Worm (Caenorhabditis elegans) whole organism, L1 larva: ENCODE measurements around the gene F13A2.9.

Source experiments
- C16A3.4 ChIP-seq: fragments of 150-350 bp; optimal IDR thresholded peaks from 2 replicates; lab custom pipeline; 2014; ENCODE audit warnings: missing biosample characterization, missing genetic modification characterization
- C34B4.2 ChIP-seq: sonication (generic microtip); optimal IDR thresholded peaks from 2 replicates; lab custom pipeline; 2017; ENCODE audit warnings: mild to moderate bottlenecking, missing genetic modification characterization, missing compliant biosample characterization
- F16B12.6 ChIP-seq: fragments of 150-350 bp; optimal IDR thresholded peaks from 2 replicates; lab custom pipeline; 2014; ENCODE audit warnings: missing biosample characterization, missing genetic modification characterization
- alr-1 ChIP-seq: fragments of 200-800 bp; sonication (Bioruptor generic); optimal IDR thresholded peaks from 2 replicates; lab custom pipeline; 2018; ENCODE audit warnings: borderline replicate concordance, mild to moderate bottlenecking, missing genetic modification characterization, missing compliant biosample characterization
- blmp-1 ChIP-seq: fragments of 150-350 bp; optimal IDR thresholded peaks from 2 replicates; lab custom pipeline; 2014; ENCODE audit warnings: missing biosample characterization, missing genetic modification characterization
- ceh-82 ChIP-seq, 3 experiments: fragments of 150-350 bp in 1 of 3; sonication (generic microtip) in 2 of 3; optimal IDR thresholded peaks; 2 replicates each; lab custom pipeline; 2014 to 2017; ENCODE audit warnings: missing biosample characterization in 3 of 3, missing genetic modification characterization in 3 of 3
- ces-1 ChIP-seq: fragments of 150-350 bp; optimal IDR thresholded peaks from 2 replicates; lab custom pipeline; 2014; ENCODE audit warnings: missing biosample characterization, missing genetic modification reagents, missing genetic modification characterization
- efl-1 ChIP-seq, 4 experiments: fragments of 150-350 bp; optimal IDR thresholded peaks in 3 of 4; peaks in 1 of 4; 1 replicate in 1 of 4; 2 replicates in 3 of 4; lab custom pipeline; 2014; ENCODE audit warnings: missing biosample characterization in 2 of 4, missing genetic modification characterization in 2 of 4, missing genetic modification reagents in 2 of 4
- efl-3 ChIP-seq: fragments of 200-800 bp; sonication (Bioruptor generic); optimal IDR thresholded peaks from 2 replicates; lab custom pipeline; 2018; ENCODE audit warnings: mild to moderate bottlenecking, missing genetic modification characterization, missing compliant biosample characterization
- egl-27 ChIP-seq, 2 experiments: fragments of 150-350 bp in 1 of 2; sonication (generic microtip); optimal IDR thresholded peaks; 3 replicates each; lab custom pipeline; 2017 to 2018; ENCODE audit warnings: missing biosample characterization in 2 of 2, missing genetic modification characterization in 2 of 2, missing genetic modification reagents in 2 of 2
- elt-2 ChIP-seq: sonication (generic microtip); optimal IDR thresholded peaks from 2 replicates; lab custom pipeline; 2016; ENCODE audit warnings: missing genetic modification characterization, mild to moderate bottlenecking, inconsistent platforms, missing compliant biosample characterization, missing genetic modification reagents
- fkh-8 ChIP-seq: sonication (generic microtip); optimal IDR thresholded peaks from 2 replicates; lab custom pipeline; 2016; ENCODE audit warnings: mild to moderate bottlenecking, missing genetic modification characterization, missing compliant biosample characterization
- grh-1 ChIP-seq: fragments of 200-800 bp; sonication (Bioruptor generic); IDR thresholded peaks from 2 replicates; pipeline ENCODE4 v1.3.6; 2022; ENCODE audit warnings: missing genetic modification reagents, missing genetic modification characterization, missing compliant biosample characterization
- hlh-17 ChIP-seq: fragments of 200-800 bp; sonication (Bioruptor generic); optimal IDR thresholded peaks from 2 replicates; lab custom pipeline; 2018; ENCODE audit warnings: missing genetic modification characterization, mild to moderate bottlenecking, missing compliant biosample characterization, moderate library complexity, borderline replicate concordance
- hlh-4 ChIP-seq: sonication (generic microtip); optimal IDR thresholded peaks from 2 replicates; lab custom pipeline; 2016; ENCODE audit warnings: mild to moderate bottlenecking, missing genetic modification characterization, missing compliant biosample characterization
- jun-1 ChIP-seq: fragments of 150-350 bp; optimal IDR thresholded peaks from 2 replicates; lab custom pipeline; 2014; ENCODE audit warnings: missing biosample characterization, missing genetic modification reagents, missing genetic modification characterization
- lin-14 ChIP-seq: fragments of 200-800 bp; sonication (Bioruptor generic); optimal IDR thresholded peaks from 2 replicates; lab custom pipeline; 2018; ENCODE audit warnings: mild to moderate bottlenecking, missing genetic modification characterization, moderate library complexity, missing compliant biosample characterization
- lin-39 ChIP-seq: fragments of 150-350 bp; optimal IDR thresholded peaks from 2 replicates; lab custom pipeline; 2014; ENCODE audit warnings: missing biosample characterization, missing genetic modification reagents, missing genetic modification characterization
- mab-9 ChIP-seq: fragments of 200-800 bp; sonication (Bioruptor generic); IDR thresholded peaks from 2 replicates; pipeline ENCODE4 v1.3.6; 2022; ENCODE audit warnings: missing genetic modification reagents, missing genetic modification characterization, missing compliant biosample characterization
- mef-2 ChIP-seq: fragments of 150-350 bp; optimal IDR thresholded peaks from 2 replicates; lab custom pipeline; 2014; ENCODE audit warnings: missing biosample characterization, missing genetic modification characterization
- mep-1 ChIP-seq: fragments of 150-350 bp; optimal IDR thresholded peaks from 2 replicates; lab custom pipeline; 2014; ENCODE audit warnings: missing biosample characterization, missing genetic modification characterization
- nhr-11 ChIP-seq: fragments of 150-350 bp; optimal IDR thresholded peaks from 2 replicates; lab custom pipeline; 2014; ENCODE audit warnings: missing biosample characterization, missing genetic modification characterization
- nhr-20 ChIP-seq: sonication (generic microtip); optimal IDR thresholded peaks from 2 replicates; lab custom pipeline; 2016; ENCODE audit warnings: mild to moderate bottlenecking, missing genetic modification characterization, missing compliant biosample characterization
- nhr-47 ChIP-seq: sonication (generic microtip); optimal IDR thresholded peaks from 2 replicates; lab custom pipeline; 2016; ENCODE audit warnings: mild to moderate bottlenecking, missing genetic modification characterization, moderate library complexity, missing compliant biosample characterization
- nhr-77 ChIP-seq: fragments of 150-350 bp; optimal IDR thresholded peaks from 2 replicates; lab custom pipeline; 2014; ENCODE audit warnings: missing biosample characterization, missing genetic modification characterization
- nhr-84 ChIP-seq: sonication (generic microtip); optimal IDR thresholded peaks from 2 replicates; lab custom pipeline; 2017; ENCODE audit warnings: missing biosample characterization, missing genetic modification characterization
- nhr-85 ChIP-seq: sonication (generic microtip); peaks from one replicate; lab custom pipeline; 2016; ENCODE audit warnings: missing genetic modification characterization, inconsistent platforms, missing compliant biosample characterization
- pax-3 ChIP-seq: fragments of 200-800 bp; sonication (Bioruptor generic); optimal IDR thresholded peaks from 2 replicates; lab custom pipeline; 2018; ENCODE audit warnings: mild to moderate bottlenecking, missing genetic modification characterization, moderate library complexity, missing compliant biosample characterization
- pqm-1 ChIP-seq: sonication (generic microtip); optimal IDR thresholded peaks from 3 replicates; lab custom pipeline; 2017; ENCODE audit warnings: missing biosample characterization, missing genetic modification characterization
- snpc-4 ChIP-seq: fragments of 150-350 bp; optimal IDR thresholded peaks from 2 replicates; lab custom pipeline; 2014; ENCODE audit warnings: missing biosample characterization, missing genetic modification characterization
- snu-23 ChIP-seq: sonication (generic microtip); optimal IDR thresholded peaks from 2 replicates; lab custom pipeline; 2016; ENCODE audit warnings: missing genetic modification characterization, missing compliant biosample characterization
- sup-37 ChIP-seq: fragments of 200-800 bp; sonication (Bioruptor generic); optimal IDR thresholded peaks from 2 replicates; lab custom pipeline; 2018; ENCODE audit warnings: mild to moderate bottlenecking, missing genetic modification characterization, missing compliant biosample characterization
- tbx-2 ChIP-seq: sonication (generic microtip); optimal IDR thresholded peaks from 2 replicates; lab custom pipeline; 2016; ENCODE audit warnings: missing genetic modification characterization, missing compliant biosample characterization
- tlp-1 ChIP-seq: fragments of 150-350 bp; optimal IDR thresholded peaks from 2 replicates; lab custom pipeline; 2014; ENCODE audit warnings: missing biosample characterization, missing genetic modification characterization
- unc-130 ChIP-seq: fragments of 150-350 bp; optimal IDR thresholded peaks from 2 replicates; lab custom pipeline; 2017; ENCODE audit warnings: missing biosample characterization, missing genetic modification characterization, inconsistent platforms
- unc-30 ChIP-seq: sonication (generic microtip); optimal IDR thresholded peaks from 2 replicates; lab custom pipeline; 2017; ENCODE audit warnings: missing biosample characterization, missing genetic modification characterization
- unc-62 ChIP-seq: fragments of 150-350 bp; optimal IDR thresholded peaks from 2 replicates; lab custom pipeline; 2014; ENCODE audit warnings: missing biosample characterization, missing genetic modification reagents, missing genetic modification characterization
- unc-86 ChIP-seq: sonication (generic microtip); optimal IDR thresholded peaks from 2 replicates; lab custom pipeline; 2016; ENCODE audit warnings: missing genetic modification characterization, missing compliant biosample characterization
- ztf-4 ChIP-seq: fragments of 150-350 bp; optimal IDR thresholded peaks from 2 replicates; lab custom pipeline; 2014; ENCODE audit warnings: missing biosample characterization, missing genetic modification characterization

The F13A2.9 gene

ce11 chrV:4410643-4411042 lies 23.3 kb upstream of the F13A2.9 start, which contains the start of gene Y47D7A.3:
TSS of gene Y47D7A.3 (plus strand) at chrV:4410943.
- no peak for TF ChIP-seq lin-39 (tag; lab: Kevin White, UChicago)
- no peak for TF ChIP-seq snu-23 (GFP tag; lab: Kevin White, UChicago)
- TF ChIP-seq egl-27 (tag; optimal IDR thresholded peaks at IDR 0.05; lab: Kevin White, UChicago): no peak
- TF ChIP-seq efl-1 (optimal IDR thresholded peaks at IDR 0.05; lab: Kevin White, UChicago): no peak
- no peak for TF ChIP-seq efl-1 (GFP tag; optimal IDR thresholded peaks at IDR 0.05 in 1 of 2; lab: Kevin White, UChicago)
- TF ChIP-seq C34B4.2 (tag; lab: Kevin White, UChicago): no peak
- no peak for TF ChIP-seq unc-30 (tag; lab: Kevin White, UChicago)
- no peak for TF ChIP-seq ceh-82 (tag; optimal IDR thresholded peaks at IDR 0.05; lab: Kevin White, UChicago)
- no peak for TF ChIP-seq ces-1
- no peak for TF ChIP-seq grh-1
- TF ChIP-seq mab-9 (GFP tag; lab: Robert Waterston, UW): no peak
- no peak for TF ChIP-seq nhr-77 (tag; lab: Kevin White, UChicago)
- TF ChIP-seq hlh-17 (GFP tag; lab: Kevin White, UChicago): no peak

DNA sequence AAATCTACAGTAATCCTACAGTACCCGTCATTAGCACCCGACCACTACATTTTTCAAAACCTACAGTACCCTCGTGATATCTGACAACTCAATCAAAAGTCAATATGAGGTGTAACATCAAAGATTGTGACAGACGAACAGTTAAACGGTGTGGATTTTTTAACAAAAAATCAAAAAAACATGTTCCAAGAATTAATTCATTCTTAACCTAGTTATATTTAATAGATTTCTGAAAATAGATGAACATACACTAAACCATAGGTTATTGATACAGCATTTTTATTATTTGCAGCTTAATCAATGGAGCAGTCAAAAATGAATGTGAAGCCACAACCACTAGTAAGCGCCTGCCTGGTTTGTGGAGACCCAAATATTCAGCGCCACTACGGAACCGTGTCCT lies 20.2 kb upstream of the F13A2.9 start, which contains the start of gene nhr-118:
Gene nhr-118, plus strand, starts transcription at position 301 of the 400 bp plus-strand sequence.
- TF ChIP-seq snu-23 (GFP tag; lab: Kevin White, UChicago) (no peak), tbx-2 (no peak), pqm-1 (tag; lab: Kevin White, UChicago) (no peak), hlh-4 (tag; lab: Kevin White, UChicago) (no peak), lin-14 (GFP tag; lab: Kevin White, UChicago) (no peak), nhr-20 (no peak), F16B12.6 (no peak), nhr-11 (no peak), blmp-1 (no peak), mep-1 (no peak), alr-1 (tag; lab: Kevin White, UChicago) (no peak), pax-3 (tag; lab: Kevin White, UChicago) (no peak), lin-39 (tag; lab: Kevin White, UChicago) (no peak)

DNA sequence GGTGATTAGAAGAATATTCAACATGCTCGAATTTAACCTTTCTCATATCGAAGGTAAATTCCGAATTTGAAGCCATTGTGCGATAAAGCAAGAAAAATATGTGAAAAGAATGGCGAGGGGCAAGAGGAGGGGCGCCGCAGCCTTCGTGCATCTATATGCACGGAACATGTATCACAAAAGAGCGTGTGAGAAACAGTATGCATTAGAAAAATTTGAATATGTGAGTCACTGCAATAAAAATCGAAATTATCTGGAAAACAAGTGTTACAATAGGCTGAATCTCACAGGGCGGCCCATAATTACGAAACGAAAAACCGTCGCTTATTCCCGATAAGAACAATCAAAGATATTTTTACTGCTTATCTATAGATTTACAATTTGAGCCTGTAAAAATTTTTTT lies 14.6 kb upstream of the F13A2.9 start, which contains the start of gene F13A2.5:
Gene F13A2.5, minus strand, starts transcription at position 101 of the 400 bp plus-strand sequence.
- TF ChIP-seq unc-62 (GFP tag; lab: Kevin White, UChicago) (no peak), jun-1 (tag; lab: Kevin White, UChicago) (no peak), C16A3.4 (tag; lab: Kevin White, UChicago) (no peak), efl-3 (GFP tag; lab: Kevin White, UChicago) (no peak), nhr-85 (tag; lab: Kevin White, UChicago) (no peak), unc-130 (tag; lab: Kevin White, UChicago) (no peak), fkh-8 (tag; lab: Kevin White, UChicago) (no peak), snpc-4 (no peak), tlp-1 (no peak), sup-37 (GFP tag; lab: Kevin White, UChicago) (no peak), nhr-77 (tag; lab: Kevin White, UChicago) (no peak), nhr-47 (tag; lab: Kevin White, UChicago) (no peak), alr-1 (tag; lab: Kevin White, UChicago) (no peak), unc-86 (tag; lab: Kevin White, UChicago) (no peak), C34B4.2 (tag; lab: Kevin White, UChicago) (no peak), ztf-4 (no peak), elt-2 (tag; lab: Kevin White, UChicago) (no peak)
- TF ChIP-seq, all 84 proteins: peak for 0

DNA sequence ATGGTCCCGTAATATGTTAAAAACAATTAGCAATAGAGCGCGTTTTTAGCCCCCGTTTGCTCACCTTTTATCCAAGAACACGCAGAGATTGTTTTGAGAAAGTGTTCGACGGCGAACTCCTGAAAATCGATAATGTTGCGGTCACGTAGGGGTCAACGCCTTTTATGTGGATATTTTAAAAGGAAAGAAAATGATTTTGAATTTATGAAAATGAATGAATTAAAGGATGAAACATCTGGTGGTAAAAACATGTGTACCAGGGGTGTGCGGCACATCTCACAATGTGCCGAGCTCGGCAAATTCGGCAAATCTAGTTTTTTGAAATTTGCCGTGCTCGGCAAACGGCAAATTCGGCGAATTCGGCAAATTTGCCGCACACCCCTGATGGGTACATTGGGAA lies 12.8 kb upstream of the F13A2.9 start, which contains the start of gene F13A2.4:
Gene F13A2.4, minus strand, starts transcription at position 101 of the 400 bp plus-strand sequence.
- TF ChIP-seq efl-1 (optimal IDR thresholded peaks at IDR 0.05; lab: Kevin White, UChicago) (no peak), efl-1 (GFP tag; optimal IDR thresholded peaks at IDR 0.05 in 1 of 2; lab: Kevin White, UChicago) (no peak), nhr-84 (no peak), mef-2 (no peak)
